1 fruit fly cellular context compared by ENCODE assay signal in the genomic region with DNA sequence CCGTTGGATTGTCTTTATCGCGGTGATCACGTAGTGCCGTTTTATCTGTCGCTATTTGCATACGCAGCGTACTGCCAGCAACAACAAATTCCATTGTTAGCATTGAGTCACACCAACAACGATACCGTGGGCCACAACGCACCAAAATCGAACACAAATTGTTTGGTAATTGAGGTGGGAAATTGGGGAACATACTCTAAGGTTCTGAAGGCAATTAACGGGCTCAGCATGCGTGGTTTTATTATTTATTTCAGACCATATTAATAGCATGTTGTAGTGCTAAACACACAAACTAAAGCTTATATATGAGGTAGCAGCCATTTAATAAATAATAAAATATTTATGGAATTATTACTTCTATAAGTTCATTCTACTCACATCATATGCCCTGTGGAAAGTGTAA.
TF ChIP-seq lines count a peak whose summit lies in the region.

No protein-coding gene starts in this region.

TF ChIP-seq in whole organism, embryonic, 481 proteins besides CTCF, POLR2A, EP300 and RAD21 (continued from another document):
- no peak for TF ChIP-seq unc-4 (GFP tag; IDR thresholded peaks at IDR 0.05; lab: Robert Waterston, UW; ENCODE audit: partially characterized antibody)
- TF ChIP-seq kah (GFP tag; optimal IDR thresholded peaks at IDR 0.05; lab: Kevin White, UChicago) = no peak
- TF ChIP-seq CG11695 (GFP tag; IDR thresholded peaks at IDR 0.05; lab: Robert Waterston, UW) = 0 out of 3 replicates have a peak, but pooled peaks have one; percentile 22
- peak; percentile 10 for TF ChIP-seq CG15011 (GFP tag; optimal IDR thresholded peaks at IDR 0.05; lab: Kevin White, UChicago)
- TF ChIP-seq CG17912 (GFP tag; optimal IDR thresholded peaks at IDR 0.05; lab: Kevin White, UChicago) = no peak
- no peak for TF ChIP-seq Rx (GFP tag; IDR thresholded peaks at IDR 0.05; lab: Robert Waterston, UW)
- TF ChIP-seq dmrt11E (tag; optimal IDR thresholded peaks at IDR 0.05; lab: Kevin White, UChicago) = peak; percentile 57
- TF ChIP-seq trem (tag; optimal IDR thresholded peaks at IDR 0.05; lab: Kevin White, UChicago) = no peak
- TF ChIP-seq crc (GFP tag; optimal IDR thresholded peaks at IDR 0.05; lab: Kevin White, UChicago) = no peak
- TF ChIP-seq ro (GFP tag; IDR thresholded peaks at IDR 0.05; lab: Robert Waterston, UW) = no peak
- no peak for TF ChIP-seq CG8924 (tag; optimal IDR thresholded peaks at IDR 0.05; lab: Kevin White, UChicago)
- no peak for TF ChIP-seq twi (tag; optimal IDR thresholded peaks at IDR 0.05; lab: Kevin White, UChicago)
- peak; percentile 62 for TF ChIP-seq D19A (tag; optimal IDR thresholded peaks at IDR 0.05; lab: Kevin White, UChicago)
- no peak for TF ChIP-seq MESR4 (GFP tag; optimal IDR thresholded peaks at IDR 0.05; lab: Kevin White, UChicago)
- TF ChIP-seq dimm (GFP tag; IDR thresholded peaks at IDR 0.05; lab: Robert Waterston, UW) = no peak
- no peak for TF ChIP-seq CG17802 (tag; optimal IDR thresholded peaks at IDR 0.05; lab: Kevin White, UChicago)
- TF ChIP-seq bcd (GFP tag; optimal IDR thresholded peaks at IDR 0.05; lab: Kevin White, UChicago) = no peak
- TF ChIP-seq CG43689 (GFP tag; IDR thresholded peaks at IDR 0.05; lab: Robert Waterston, UW) = no peak
- TF ChIP-seq amos (GFP tag; IDR thresholded peaks at IDR 0.05; lab: Robert Waterston, UW; ENCODE audit: partially characterized antibody) = no peak
- no peak for TF ChIP-seq CG2129 (GFP tag; IDR thresholded peaks at IDR 0.05; lab: Robert Waterston, UW; ENCODE audit: partially characterized antibody)
- TF ChIP-seq eve (GFP tag; optimal IDR thresholded peaks at IDR 0.05; lab: Kevin White, UChicago) = no peak
- TF ChIP-seq CG11504 (tag; optimal IDR thresholded peaks at IDR 0.05; lab: Kevin White, UChicago) = peak; percentile 39
- TF ChIP-seq CG3407 (GFP tag; optimal IDR thresholded peaks at IDR 0.05; lab: Kevin White, UChicago) = peak; percentile 22
- TF ChIP-seq Meics (GFP tag; optimal IDR thresholded peaks at IDR 0.05; lab: Kevin White, UChicago) = peak; percentile 29
- no peak for TF ChIP-seq CG9876 (GFP tag; optimal IDR thresholded peaks at IDR 0.05; lab: Kevin White, UChicago)
- no peak for TF ChIP-seq TFAM (GFP tag; optimal IDR thresholded peaks at IDR 0.05; lab: Kevin White, UChicago)
